Worm (Caenorhabditis elegans) whole organism, L1 larva: ENCODE data around the gene Y54G2A.57.

Source experiments
- ama-1 ChIP-seq: fragments of 150-350 bp; optimal IDR thresholded peaks from 2 replicates; lab custom pipeline; 2014
- ceh-90 ChIP-seq: sonication (generic microtip); optimal IDR thresholded peaks from 2 replicates; lab custom pipeline; 2016; ENCODE audit warnings: missing genetic modification characterization, missing compliant biosample characterization
- egl-27 ChIP-seq, 2 experiments: fragments of 150-350 bp in 1 of 2; sonication (generic microtip); optimal IDR thresholded peaks; 3 replicates each; lab custom pipeline; 2017 to 2018; ENCODE audit warnings: missing biosample characterization in 2 of 2, missing genetic modification characterization in 2 of 2, missing genetic modification reagents in 2 of 2
- hlh-17 ChIP-seq: fragments of 200-800 bp; sonication (Bioruptor generic); optimal IDR thresholded peaks from 2 replicates; lab custom pipeline; 2018; ENCODE audit warnings: missing genetic modification characterization, mild to moderate bottlenecking, missing compliant biosample characterization, moderate library complexity, borderline replicate concordance
- jun-1 ChIP-seq: fragments of 150-350 bp; optimal IDR thresholded peaks from 2 replicates; lab custom pipeline; 2014; ENCODE audit warnings: missing biosample characterization, missing genetic modification reagents, missing genetic modification characterization
- pag-3 ChIP-seq: sonication (generic microtip); optimal IDR thresholded peaks from 2 replicates; lab custom pipeline; 2017; ENCODE audit warnings: missing genetic modification characterization, mild to moderate bottlenecking, missing compliant biosample characterization, antibody characterized with exemption, borderline replicate concordance; ENCODE audit not compliant: insufficient read depth
- pqm-1 ChIP-seq: sonication (generic microtip); optimal IDR thresholded peaks from 3 replicates; lab custom pipeline; 2017; ENCODE audit warnings: missing biosample characterization, missing genetic modification characterization
- snu-23 ChIP-seq: sonication (generic microtip); optimal IDR thresholded peaks from 2 replicates; lab custom pipeline; 2016; ENCODE audit warnings: missing genetic modification characterization, missing compliant biosample characterization
- unc-130 ChIP-seq: fragments of 150-350 bp; optimal IDR thresholded peaks from 2 replicates; lab custom pipeline; 2017; ENCODE audit warnings: missing biosample characterization, missing genetic modification characterization, inconsistent platforms
- ztf-11 ChIP-seq, 2 experiments: sonication (generic microtip); optimal IDR thresholded peaks; 2 replicates each; lab custom pipeline; 2016 to 2017; ENCODE audit warnings: missing genetic modification characterization in 2 of 2, missing biosample characterization in 1 of 2, missing compliant biosample characterization in 1 of 2
- ztf-4 ChIP-seq: fragments of 150-350 bp; optimal IDR thresholded peaks from 2 replicates; lab custom pipeline; 2014; ENCODE audit warnings: missing biosample characterization, missing genetic modification characterization

ce11 chrIV:2959798-2960197 is 9.9 kb upstream of the Y54G2A.57 start, which contains the start of gene ser-6:
- TF ChIP-seq pqm-1 (no peak), ama-1 (lab: Kevin White, UChicago) (no peak), jun-1 (tag; lab: Kevin White, UChicago) (no peak), ztf-4 (tag; lab: Kevin White, UChicago) (no peak), unc-130 (tag; lab: Kevin White, UChicago) (no peak), egl-27 (tag; optimal IDR thresholded peaks at IDR 0.05; lab: Kevin White, UChicago) (no peak), ceh-90 (tag; lab: Kevin White, UChicago) (no peak), ztf-11 (tag; optimal IDR thresholded peaks at IDR 0.05; lab: Kevin White, UChicago) (no peak), hlh-17 (no peak), snu-23 (no peak), pag-3 (tag; lab: Kevin White, UChicago) (no peak)
